Worm (Caenorhabditis elegans): Measurements from ENCODE around the gene B0252.11.

The B0252.11 gene

DNA sequence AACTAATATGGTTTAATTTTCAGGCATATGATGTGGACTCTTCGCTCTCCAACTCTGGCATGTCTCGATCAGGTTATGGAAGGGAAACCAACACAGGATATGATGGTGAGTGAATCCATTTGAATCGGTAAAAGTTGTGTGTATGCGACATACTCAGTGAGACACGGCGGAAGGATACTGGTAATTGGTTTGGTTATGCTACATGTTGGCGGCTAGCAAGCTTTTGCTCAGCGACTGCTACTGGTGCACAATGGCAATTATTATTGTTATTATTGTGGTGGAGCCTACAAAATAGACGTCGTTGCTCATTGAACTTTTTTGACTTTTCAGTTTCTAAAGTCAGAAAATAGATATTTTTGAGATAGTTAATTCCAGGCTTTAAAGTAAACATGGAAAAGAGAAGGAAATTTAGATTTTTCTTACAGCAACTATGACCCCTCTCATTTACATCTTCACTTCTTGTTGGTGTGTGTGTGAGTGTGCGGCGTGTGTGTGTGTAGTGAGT is 23.2 kb upstream of the B0252.11 start:
- no peak for TF ChIP-seq zag-1 (tag; optimal IDR thresholded peaks at IDR 0.05)
- no peak for TF ChIP-seq sup-37 (GFP tag; optimal IDR thresholded peaks at IDR 0.05)
- peak; percentile 16 for TF ChIP-seq mep-1 (tag; optimal IDR thresholded peaks at IDR 0.05)
- no peak for TF ChIP-seq nhr-77 (tag; optimal IDR thresholded peaks at IDR 0.05)
- peak; percentile 40 for TF ChIP-seq fkh-8 (tag; optimal IDR thresholded peaks at IDR 0.05)
- no peak for TF ChIP-seq rnt-1 (tag; optimal IDR thresholded peaks at IDR 0.05)
- peak; percentile 28 for TF ChIP-seq lin-14 (GFP tag; optimal IDR thresholded peaks at IDR 0.05)
- TF ChIP-seq nhr-19 (GFP tag; conservative IDR thresholded peaks at IDR 0.05) = no peak
- no peak for TF ChIP-seq unc-62 (GFP tag; optimal IDR thresholded peaks at IDR 0.05)
- TF ChIP-seq egl-27 (tag; optimal IDR thresholded peaks at IDR 0.05) = no peak

DNA sequence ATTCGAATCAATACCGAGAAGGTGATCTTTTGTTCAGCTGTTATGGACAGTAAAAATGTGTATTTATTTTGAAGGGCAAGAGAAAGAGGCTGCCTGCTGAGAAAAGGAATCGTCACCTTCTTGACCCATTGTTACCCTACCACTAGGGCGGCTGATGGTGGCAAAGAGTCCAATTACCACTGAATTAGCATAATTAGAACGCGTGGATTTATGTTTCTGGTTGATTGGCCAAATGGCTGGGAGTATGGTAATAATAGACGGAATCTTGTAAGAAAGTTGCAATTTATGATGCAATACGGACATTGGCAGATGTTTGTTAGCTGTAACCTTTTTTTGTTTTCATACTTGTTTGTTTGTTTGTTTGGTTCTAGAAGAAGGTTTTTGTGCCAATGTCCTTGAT is 22.3 kb upstream of the B0252.11 start:
- TF ChIP-seq lin-14 (GFP tag; optimal IDR thresholded peaks at IDR 0.05) = peak; percentile 3
- no peak for TF ChIP-seq lir-3 (tag; optimal IDR thresholded peaks at IDR 0.05; ENCODE audit: poor library complexity)

ce11 chrII:6937057-6937456 is 19.4 kb upstream of the B0252.11 start:
- TF ChIP-seq dsc-1 (tag; optimal IDR thresholded peaks at IDR 0.05) (peak; percentile 32), fkh-8 (tag; optimal IDR thresholded peaks at IDR 0.05) (peak; percentile 2), alr-1 (tag; optimal IDR thresholded peaks at IDR 0.05; ENCODE audit: borderline replicate concordance) (no peak)

DNA sequence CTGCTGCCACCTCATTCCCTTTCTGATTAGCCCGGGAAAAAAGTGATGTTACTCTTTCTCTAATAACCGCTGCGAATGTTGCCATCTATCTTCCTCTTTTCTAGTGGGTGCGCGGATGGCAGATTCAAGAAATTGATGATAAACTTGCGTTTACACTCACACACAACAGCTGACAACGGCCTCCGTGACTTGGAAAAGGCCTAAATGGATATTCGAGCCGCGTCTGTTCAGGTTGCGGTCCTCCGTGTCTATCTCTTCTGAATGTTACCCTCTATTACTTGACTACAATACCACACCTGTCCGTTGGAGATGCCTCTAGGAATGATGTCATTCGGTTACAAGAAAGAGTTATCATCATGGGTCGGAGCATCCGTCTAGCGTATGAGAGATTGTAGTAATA is 18.9 kb upstream of the B0252.11 start:
- TF ChIP-seq efl-1 (optimal IDR thresholded peaks at IDR 0.05) (no peak), efl-1 (GFP tag; optimal IDR thresholded peaks at IDR 0.05 in 1 of 2) (peak in 1 of 2 experiments; percentile 71), alr-1 (tag; optimal IDR thresholded peaks at IDR 0.05; ENCODE audit: borderline replicate concordance) (no peak), Y116A8C.19 (tag; optimal IDR thresholded peaks at IDR 0.05; ENCODE audit: borderline replicate concordance) (no peak), nhr-71 (tag; optimal IDR thresholded peaks at IDR 0.05) (peak; percentile 4)

DNA sequence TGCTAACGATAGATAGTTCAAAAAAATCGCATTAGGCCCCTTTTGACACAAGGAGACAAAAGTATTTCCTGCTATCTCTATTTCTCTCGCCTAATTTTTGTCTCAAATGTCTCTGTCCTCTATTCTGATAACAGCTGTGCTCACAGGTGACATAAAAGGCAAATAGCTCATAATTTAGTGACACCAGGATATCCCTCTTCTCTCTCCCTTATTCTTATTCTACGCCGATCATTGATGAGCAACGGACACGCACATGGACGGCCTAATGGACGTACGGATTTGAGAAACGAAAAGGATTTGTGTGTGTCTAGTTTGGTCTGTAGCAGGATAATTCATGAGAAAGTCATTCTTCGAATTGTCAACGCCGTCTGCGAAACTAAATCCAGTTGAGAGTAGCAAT is 18.4 kb upstream of the B0252.11 start:
- TF ChIP-seq nhr-84 (tag; optimal IDR thresholded peaks at IDR 0.05) (no peak), mab-9 (GFP tag; IDR thresholded peaks at IDR 0.05) (no peak), sptf-1 (tag; optimal IDR thresholded peaks at IDR 0.05) (no peak), rnt-1 (tag; optimal IDR thresholded peaks at IDR 0.05) (no peak), unc-98 (GFP tag; IDR thresholded peaks at IDR 0.05) (no peak), skn-1 (tag; optimal IDR thresholded peaks at IDR 0.05) (no peak), pag-3 (tag; optimal IDR thresholded peaks at IDR 0.05; ENCODE audit: borderline replicate concordance, insufficient read depth) (no peak), ceh-88 (GFP tag; IDR thresholded peaks at IDR 0.05) (no peak), egl-13 (tag; optimal IDR thresholded peaks at IDR 0.05) (peak; percentile 19), tbx-2 (tag; optimal IDR thresholded peaks at IDR 0.05) (peak; percentile 29), mep-1 (tag; optimal IDR thresholded peaks at IDR 0.05) (no peak), nhr-20 (tag; optimal IDR thresholded peaks at IDR 0.05) (no peak), lir-3 (tag; optimal IDR thresholded peaks at IDR 0.05; ENCODE audit: poor library complexity) (no peak), lin-35 (GFP tag; optimal IDR thresholded peaks at IDR 0.05) (no peak), dsc-1 (tag; optimal IDR thresholded peaks at IDR 0.05) (peak; percentile 41), F16B12.6 (tag; optimal IDR thresholded peaks at IDR 0.05) (no peak), vab-15 (tag; optimal IDR thresholded peaks at IDR 0.05) (no peak), dpl-1 (GFP tag; optimal IDR thresholded peaks at IDR 0.05) (no peak), ceh-82 (tag; optimal IDR thresholded peaks at IDR 0.05) (no peak), lin-15B (tag; optimal IDR thresholded peaks at IDR 0.05) (no peak), grh-1 (GFP tag; IDR thresholded peaks at IDR 0.05) (no peak), irx-1 (tag; optimal IDR thresholded peaks at IDR 0.05) (no peak), unc-86 (tag; optimal IDR thresholded peaks at IDR 0.05) (peak; percentile 36), tlp-1 (tag; optimal IDR thresholded peaks at IDR 0.05) (no peak), nhr-71 (tag; optimal IDR thresholded peaks at IDR 0.05) (no peak), elt-2 (tag; optimal IDR thresholded peaks at IDR 0.05) (no peak), ces-1 (GFP tag; optimal IDR thresholded peaks at IDR 0.05) (no peak), nhr-19 (GFP tag; conservative IDR thresholded peaks at IDR 0.05) (no peak), ets-5 (GFP tag; IDR thresholded peaks at IDR 0.05) (no peak), nhr-12 (tag; optimal IDR thresholded peaks at IDR 0.05) (no peak), ceh-90 (tag; optimal IDR thresholded peaks at IDR 0.05) (no peak), C16A3.4 (tag; optimal IDR thresholded peaks at IDR 0.05) (no peak), ceh-63 (GFP tag; optimal IDR thresholded peaks at IDR 0.05) (no peak)

All from whole organism, L1 larva.